Worm (Caenorhabditis elegans) whole organism, L2 larva: ENCODE results near the gene Y53F4B.19.
A peak's percentile ranks its signal among the peaks of the same experiment; 100 is the strongest.

ENCODE experiments used
- alr-1 ChIP-seq: fragments of 150-350 bp; optimal IDR thresholded peaks from 2 replicates; lab custom pipeline; 2014; ENCODE audit warnings: missing biosample characterization, missing genetic modification characterization
- blmp-1 ChIP-seq: sonication (generic microtip); optimal IDR thresholded peaks from 2 replicates; lab custom pipeline; 2017; ENCODE audit warnings: missing genetic modification characterization, mild to moderate bottlenecking, missing compliant biosample characterization, antibody characterized with exemption, moderate library complexity; ENCODE audit not compliant: insufficient read depth
- ceh-82 ChIP-seq: fragments of 150-350 bp; optimal IDR thresholded peaks from 2 replicates; lab custom pipeline; 2014; ENCODE audit warnings: missing biosample characterization, missing genetic modification characterization
- crh-2 ChIP-seq: sonication (generic microtip); optimal IDR thresholded peaks from 2 replicates; lab custom pipeline; 2017; ENCODE audit warnings: missing biosample characterization, missing genetic modification characterization
- dmd-4 ChIP-seq: sonication (generic microtip); optimal IDR thresholded peaks from 2 replicates; lab custom pipeline; 2017; ENCODE audit warnings: missing biosample characterization, missing genetic modification characterization
- egl-27 ChIP-seq: sonication (generic microtip); optimal IDR thresholded peaks from 3 replicates; lab custom pipeline; 2017; ENCODE audit warnings: missing biosample characterization, missing genetic modification reagents, missing genetic modification characterization
- elt-1 ChIP-seq: fragments of 150-350 bp; optimal IDR thresholded peaks from 2 replicates; lab custom pipeline; 2014; ENCODE audit warnings: missing biosample characterization, missing genetic modification characterization
- elt-3 ChIP-seq: sonication (generic microtip); optimal IDR thresholded peaks from 2 replicates; lab custom pipeline; 2017; ENCODE audit warnings: missing biosample characterization, missing genetic modification characterization
- fos-1 ChIP-seq: fragments of 150-350 bp; optimal IDR thresholded peaks from 2 replicates; lab custom pipeline; 2014; ENCODE audit warnings: missing biosample characterization, missing genetic modification characterization
- gmeb-1 ChIP-seq: fragments of 150-350 bp; optimal IDR thresholded peaks from 2 replicates; lab custom pipeline; 2014; ENCODE audit warnings: missing biosample characterization, missing genetic modification characterization
- lin-11 ChIP-seq: fragments of 150-350 bp; sonication (generic microtip); optimal IDR thresholded peaks from 2 replicates; lab custom pipeline; 2014; ENCODE audit warnings: missing biosample characterization, missing genetic modification characterization, inconsistent platforms, mixed read lengths
- lin-13 ChIP-seq: fragments of 150-350 bp; optimal IDR thresholded peaks from 2 replicates; lab custom pipeline; 2014; ENCODE audit warnings: missing biosample characterization, missing genetic modification reagents, missing genetic modification characterization
- lin-39 ChIP-seq: fragments of 150-350 bp; optimal IDR thresholded peaks from 2 replicates; lab custom pipeline; 2014; ENCODE audit warnings: missing biosample characterization, missing genetic modification reagents, missing genetic modification characterization
- lsy-2 ChIP-seq, 2 experiments: fragments of 150-350 bp in 1 of 2; sonication (generic microtip) in 1 of 2; optimal IDR thresholded peaks; 2 replicates each; lab custom pipeline; 2014 to 2017; ENCODE audit warnings: missing biosample characterization in 2 of 2, missing genetic modification characterization in 2 of 2
- mab-5 ChIP-seq: fragments of 150-350 bp; optimal IDR thresholded peaks from 2 replicates; lab custom pipeline; 2014; ENCODE audit warnings: missing biosample characterization, missing genetic modification characterization
- mbf-1 ChIP-seq: sonication (generic microtip); optimal IDR thresholded peaks from 2 replicates; lab custom pipeline; 2017; ENCODE audit warnings: missing biosample characterization, missing genetic modification characterization
- nhr-10 ChIP-seq: sonication (generic microtip); optimal IDR thresholded peaks from 2 replicates; lab custom pipeline; 2017; ENCODE audit warnings: missing biosample characterization, missing genetic modification characterization
- nhr-11 ChIP-seq: fragments of 150-350 bp; optimal IDR thresholded peaks from 2 replicates; lab custom pipeline; 2014; ENCODE audit warnings: missing biosample characterization, missing genetic modification characterization
- nhr-12 ChIP-seq: fragments of 150-350 bp; optimal IDR thresholded peaks from 2 replicates; lab custom pipeline; 2014; ENCODE audit warnings: missing biosample characterization, missing genetic modification characterization
- nhr-129 ChIP-seq: fragments of 150-350 bp; optimal IDR thresholded peaks from 2 replicates; lab custom pipeline; 2014; ENCODE audit warnings: missing biosample characterization, missing genetic modification characterization
- nhr-21 ChIP-seq: fragments of 150-350 bp; optimal IDR thresholded peaks from 2 replicates; lab custom pipeline; 2014; ENCODE audit warnings: missing biosample characterization, missing genetic modification characterization
- nhr-237 ChIP-seq: fragments of 150-350 bp; optimal IDR thresholded peaks from 2 replicates; lab custom pipeline; 2014; ENCODE audit warnings: missing biosample characterization, missing genetic modification characterization
- nhr-6 ChIP-seq: fragments of 150-350 bp; optimal IDR thresholded peaks from 2 replicates; lab custom pipeline; 2014; ENCODE audit warnings: missing biosample characterization, missing genetic modification characterization
- nhr-77 ChIP-seq: fragments of 150-350 bp; optimal IDR thresholded peaks from 2 replicates; lab custom pipeline; 2014; ENCODE audit warnings: missing biosample characterization, missing genetic modification characterization
- peb-1 ChIP-seq: fragments of 150-350 bp; optimal IDR thresholded peaks from 2 replicates; lab custom pipeline; 2014; ENCODE audit warnings: missing biosample characterization, missing genetic modification characterization
- sem-4 ChIP-seq: fragments of 150-350 bp; optimal IDR thresholded peaks from 2 replicates; lab custom pipeline; 2014; ENCODE audit warnings: missing biosample characterization, missing genetic modification reagents, missing genetic modification characterization
- skn-1 ChIP-seq: sonication (generic microtip); optimal IDR thresholded peaks from 2 replicates; lab custom pipeline; 2017; ENCODE audit warnings: missing biosample characterization, missing genetic modification characterization
- sma-3 ChIP-seq: sonication (generic microtip); optimal IDR thresholded peaks from 2 replicates; lab custom pipeline; 2016; ENCODE audit warnings: missing genetic modification reagents, missing genetic modification characterization, missing compliant biosample characterization
- sma-9 ChIP-seq, 2 experiments: fragments of 150-350 bp in 1 of 2; sonication (generic microtip) in 1 of 2; optimal IDR thresholded peaks; 2 replicates each; lab custom pipeline; 2014 to 2016; ENCODE audit warnings: missing genetic modification characterization in 2 of 2, mild to moderate bottlenecking in 1 of 2, missing biosample characterization in 1 of 2, missing compliant biosample characterization in 1 of 2, missing genetic modification reagents in 1 of 2, moderate library complexity in 1 of 2
- snpc-4 ChIP-seq: fragments of 150-350 bp; optimal IDR thresholded peaks from 2 replicates; lab custom pipeline; 2014; ENCODE audit warnings: missing biosample characterization, missing genetic modification characterization
- unc-55 ChIP-seq: fragments of 150-350 bp; sonication (generic microtip); optimal IDR thresholded peaks from 3 replicates; lab custom pipeline; 2014; ENCODE audit warnings: missing biosample characterization, missing genetic modification reagents, missing genetic modification characterization
- unc-62 ChIP-seq: fragments of 150-350 bp; optimal IDR thresholded peaks from 2 replicates; lab custom pipeline; 2014; ENCODE audit warnings: missing biosample characterization, missing genetic modification reagents, missing genetic modification characterization
- ztf-1 ChIP-seq: fragments of 200-800 bp; sonication (Bioruptor generic); conservative IDR thresholded peaks from 2 replicates; pipeline ENCODE4 v1.3.6; 2022; ENCODE audit warnings: missing genetic modification characterization, missing compliant biosample characterization
- ztf-4 ChIP-seq: fragments of 150-350 bp; optimal IDR thresholded peaks from 2 replicates; lab custom pipeline; 2014; ENCODE audit warnings: missing biosample characterization, missing genetic modification characterization

Y53F4B.19 gene

DNA sequence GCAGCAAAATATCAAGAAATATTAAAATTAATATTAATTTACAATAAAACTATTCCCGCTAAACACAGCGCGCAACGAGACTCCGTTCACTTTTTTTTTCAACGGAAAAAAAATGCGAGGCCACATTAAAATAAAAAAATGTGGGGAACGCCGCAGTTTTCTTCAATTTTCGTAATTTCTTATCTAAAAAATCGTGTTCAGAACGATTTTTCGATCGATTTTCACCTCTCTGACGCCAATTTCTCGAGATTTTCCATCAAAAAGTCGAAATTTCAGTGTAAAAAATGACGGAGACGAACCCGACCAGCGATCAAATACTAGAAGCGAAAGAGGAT, 13.1 kb downstream of the Y53F4B.19 start, which contains the start of gene Y53F4B.21:
TSS of gene Y53F4B.21 (plus strand) at position 285 of the 335 bp plus-strand sequence.
- TF ChIP-seq ceh-82 (tag; lab: Kevin White, UChicago): no peak
- TF ChIP-seq fos-1 (tag; lab: Kevin White, UChicago): no peak
- TF ChIP-seq blmp-1 (tag; lab: Kevin White, UChicago): no peak
- TF ChIP-seq snpc-4 (tag; lab: Kevin White, UChicago): no peak

DNA sequence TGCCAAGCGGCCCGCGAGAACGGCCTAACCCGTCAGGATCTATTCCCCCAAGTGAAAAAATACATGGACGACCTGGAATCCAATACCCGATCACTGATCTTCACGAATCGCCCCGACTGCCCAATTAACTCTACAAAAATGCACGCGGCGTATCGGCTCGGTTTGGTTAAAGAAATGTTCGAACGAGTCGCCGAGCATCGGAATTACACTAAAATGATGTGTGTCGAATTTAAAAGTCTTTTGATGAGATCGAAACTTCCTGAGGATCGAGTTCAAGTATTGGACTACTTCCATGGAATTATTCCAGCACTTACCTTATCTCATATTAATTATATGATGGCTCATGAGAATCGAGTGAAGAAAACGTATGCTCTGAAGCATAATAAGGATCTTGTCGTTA, 30.4 kb downstream of the Y53F4B.19 start:
- TF ChIP-seq ceh-82 (tag; lab: Kevin White, UChicago) (no peak), elt-3 (tag; lab: Kevin White, UChicago) (no peak), crh-2 (no peak), nhr-21 (tag; lab: Kevin White, UChicago) (no peak), nhr-77 (tag; lab: Kevin White, UChicago) (no peak), nhr-12 (tag; lab: Kevin White, UChicago) (no peak), unc-62 (GFP tag; lab: Kevin White, UChicago) (no peak), fos-1 (tag; lab: Kevin White, UChicago) (no peak), mbf-1 (tag; lab: Kevin White, UChicago) (no peak), blmp-1 (tag; lab: Kevin White, UChicago) (no peak)

DNA sequence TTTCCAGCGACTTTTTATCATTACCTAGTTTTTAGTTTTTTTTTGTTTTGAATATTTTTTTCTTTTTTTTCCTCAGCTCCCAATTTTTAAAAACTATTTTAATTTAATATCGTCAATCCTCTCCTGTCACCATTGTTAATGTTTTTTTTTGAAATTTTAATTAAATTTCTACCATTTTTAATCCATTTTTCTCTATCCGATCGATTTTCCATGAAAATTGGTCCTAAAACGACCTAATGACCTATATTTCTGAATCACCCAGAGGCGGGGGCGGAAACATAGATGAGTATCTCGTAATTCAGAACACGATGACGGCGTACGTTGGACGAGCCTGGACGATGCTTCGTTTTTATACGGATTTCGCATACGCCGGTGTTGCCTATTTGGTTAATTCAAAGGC, 33.1 kb downstream of the Y53F4B.19 start, which contains the start of gene Y53F4B.39:
TSS of gene Y53F4B.39 (plus strand) at position 301 of the 400 bp plus-strand sequence.
- TF ChIP-seq nhr-6 (tag; lab: Kevin White, UChicago) (no peak), nhr-11 (tag; lab: Kevin White, UChicago) (no peak), blmp-1 (tag; lab: Kevin White, UChicago) (no peak), elt-3 (tag; lab: Kevin White, UChicago) (no peak), gmeb-1 (tag; lab: Kevin White, UChicago) (no peak), crh-2 (no peak), nhr-129 (tag; lab: Kevin White, UChicago) (no peak), alr-1 (tag; lab: Kevin White, UChicago) (no peak), nhr-10 (no peak), unc-55 (GFP tag; lab: Kevin White, UChicago) (no peak), skn-1 (no peak), egl-27 (tag; lab: Kevin White, UChicago) (no peak), elt-1 (no peak), lin-11 (no peak), nhr-12 (tag; lab: Kevin White, UChicago) (no peak)
- TF ChIP-seq, all 48 proteins: peak for 0

DNA sequence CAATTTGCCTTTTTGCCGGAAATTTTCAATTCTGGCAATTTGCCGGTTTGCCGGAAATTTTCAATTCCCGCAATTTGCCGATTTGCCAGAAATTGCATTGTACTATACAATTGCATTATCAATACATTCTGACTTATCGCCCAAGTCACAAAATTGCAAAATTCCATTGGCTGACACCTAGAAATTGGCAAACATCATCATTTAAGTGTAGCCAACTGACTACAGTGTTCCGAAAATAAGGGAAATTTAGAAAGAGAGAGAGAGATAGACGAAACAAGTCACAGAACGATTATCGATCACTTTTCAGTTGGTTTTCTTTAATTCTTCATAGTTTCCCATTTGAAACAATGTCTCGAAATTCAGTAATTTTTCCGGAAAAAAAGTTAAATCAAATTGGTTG, 34.6 kb downstream of the Y53F4B.19 start:
- TF ChIP-seq nhr-237 (tag; lab: Kevin White, UChicago) (no peak), elt-3 (tag; lab: Kevin White, UChicago) (no peak), sma-3 (GFP tag; lab: Kevin White, UChicago) (no peak), nhr-129 (tag; lab: Kevin White, UChicago) (peak; percentile 22), sem-4 (tag; lab: Kevin White, UChicago) (no peak), lin-13 (GFP tag; lab: Kevin White, UChicago) (no peak), lin-11 (no peak), crh-2 (peak; percentile 53), gmeb-1 (tag; lab: Kevin White, UChicago) (peak; percentile 4), ztf-1 (GFP tag; lab: Robert Waterston, UW) (no peak), lin-39 (tag; lab: Kevin White, UChicago) (no peak), sma-9 (GFP tag; optimal IDR thresholded peaks at IDR 0.05; lab: Kevin White, UChicago) (no peak), sma-9 (tag; optimal IDR thresholded peaks at IDR 0.05; lab: Kevin White, UChicago) (no peak), peb-1 (no peak), nhr-6 (tag; lab: Kevin White, UChicago) (no peak), fos-1 (tag; lab: Kevin White, UChicago) (peak; percentile 65), ceh-82 (tag; lab: Kevin White, UChicago) (no peak), mab-5 (tag; lab: Kevin White, UChicago) (no peak), dmd-4 (no peak), snpc-4 (tag; lab: Kevin White, UChicago) (no peak), blmp-1 (tag; lab: Kevin White, UChicago) (peak; percentile 37), lsy-2 (tag; optimal IDR thresholded peaks at IDR 0.05; lab: Kevin White, UChicago) (no peak), egl-27 (tag; lab: Kevin White, UChicago) (no peak), alr-1 (tag; lab: Kevin White, UChicago) (no peak), unc-55 (GFP tag; lab: Kevin White, UChicago) (no peak), nhr-21 (tag; lab: Kevin White, UChicago) (no peak), ztf-4 (tag; lab: Kevin White, UChicago) (no peak)
